Fruit fly (Drosophila melanogaster) whole organism, prepupa: ENCODE results near the gene Acph-1.

ENCODE experiments used
- Blimp-1 ChIP-seq: fragments of 200-800 bp; sonication (Bioruptor generic); optimal IDR thresholded peaks from 3 replicates; lab custom pipeline; 2017; ENCODE audit warnings: missing biosample characterization, missing genetic modification characterization, mild to moderate bottlenecking, moderate library complexity, missing genetic modification reagents
- CG10631 ChIP-seq: fragments of 200-800 bp; sonication (Bioruptor generic); optimal IDR thresholded peaks from 2 replicates; lab custom pipeline; 2016; ENCODE audit warnings: missing biosample characterization, missing genetic modification characterization
- CG10669 ChIP-seq: fragments of 200-800 bp; sonication (Bioruptor generic); optimal IDR thresholded peaks from 3 replicates; lab custom pipeline; 2018; ENCODE audit warnings: missing biosample characterization, mild to moderate bottlenecking, missing genetic modification characterization, moderate library complexity
- CG11902 ChIP-seq: fragments of 200-800 bp; sonication (Bioruptor generic); optimal IDR thresholded peaks from 3 replicates; lab custom pipeline; 2016; ENCODE audit warnings: missing biosample characterization, missing genetic modification characterization
- CG15336 ChIP-seq: fragments of 200-800 bp; sonication (Bioruptor generic); IDR thresholded peaks from 2 replicates; pipeline ENCODE4 v1.3.6; 2022; ENCODE audit warnings: missing biosample characterization, missing genetic modification characterization
- CG1621 ChIP-seq: fragments of 200-800 bp; sonication (Bioruptor generic); optimal IDR thresholded peaks from 3 replicates; lab custom pipeline; 2018; ENCODE audit warnings: missing biosample characterization, mild to moderate bottlenecking, missing genetic modification characterization
- CG3032 ChIP-seq: fragments of 200-800 bp; optimal IDR thresholded peaks from 2 replicates; lab custom pipeline; 2019; ENCODE audit warnings: missing biosample characterization, mild to moderate bottlenecking, missing genetic modification characterization, moderate library complexity
- CG31627 ChIP-seq: fragments of 200-800 bp; sonication (Bioruptor generic); optimal IDR thresholded peaks from 3 replicates; lab custom pipeline; 2016; ENCODE audit warnings: missing biosample characterization, missing genetic modification characterization
- CG34406 ChIP-seq: fragments of 200-800 bp; sonication (Bioruptor generic); optimal IDR thresholded peaks from 3 replicates; lab custom pipeline; 2016; ENCODE audit warnings: missing biosample characterization, missing genetic modification characterization
- CG6276 ChIP-seq: fragments of 200-800 bp; sonication (Bioruptor generic); optimal IDR thresholded peaks from 2 replicates; lab custom pipeline; 2017; ENCODE audit warnings: missing biosample characterization, mild to moderate bottlenecking, missing genetic modification characterization
- CG6808 ChIP-seq: fragments of 200-800 bp; sonication (Bioruptor generic); optimal IDR thresholded peaks from 3 replicates; lab custom pipeline; 2017; ENCODE audit warnings: missing biosample characterization, missing genetic modification characterization, mild to moderate bottlenecking, moderate library complexity, missing genetic modification reagents
- CG6854 ChIP-seq: fragments of 200-800 bp; sonication (Bioruptor generic); optimal IDR thresholded peaks from 2 replicates; lab custom pipeline; 2017; ENCODE audit warnings: missing biosample characterization, mild to moderate bottlenecking, missing genetic modification characterization
- CG7368 ChIP-seq: fragments of 200-800 bp; sonication (Bioruptor generic); optimal IDR thresholded peaks from 3 replicates; lab custom pipeline; 2016; ENCODE audit warnings: missing biosample characterization, missing genetic modification characterization
- CG8632 ChIP-seq: fragments of 200-800 bp; sonication (Bioruptor generic); optimal IDR thresholded peaks from 3 replicates; lab custom pipeline; 2016; ENCODE audit warnings: missing biosample characterization, missing genetic modification characterization
- Eip75B ChIP-seq: fragments of 200-800 bp; sonication (Bioruptor generic); optimal IDR thresholded peaks from 3 replicates; lab custom pipeline; 2016; ENCODE audit warnings: missing biosample characterization, missing genetic modification characterization
- Eip93F ChIP-seq: fragments of 200-800 bp; sonication (Bioruptor generic); optimal IDR thresholded peaks from 2 replicates; lab custom pipeline; 2016; ENCODE audit warnings: missing biosample characterization, mild to moderate bottlenecking, missing genetic modification characterization
- Hr38 ChIP-seq: sonication (Bioruptor generic); optimal IDR thresholded peaks from 2 replicates; lab custom pipeline; 2016; ENCODE audit warnings: missing biosample characterization, missing genetic modification characterization
- Hr4 ChIP-seq: fragments of 200-800 bp; sonication (Bioruptor generic); optimal IDR thresholded peaks from 3 replicates; lab custom pipeline; 2016; ENCODE audit warnings: missing biosample characterization, missing genetic modification characterization
- Lpt ChIP-seq: fragments of 200-800 bp; sonication (Bioruptor generic); optimal IDR thresholded peaks from 3 replicates; lab custom pipeline; 2016; ENCODE audit warnings: missing biosample characterization, missing genetic modification characterization
- Met ChIP-seq: fragments of 200-800 bp; sonication (Bioruptor generic); optimal IDR thresholded peaks from 3 replicates; lab custom pipeline; 2016; ENCODE audit warnings: missing biosample characterization, missing genetic modification characterization
- Smox ChIP-seq: fragments of 200-800 bp; sonication (Bioruptor generic); optimal IDR thresholded peaks from 3 replicates; lab custom pipeline; 2016; ENCODE audit warnings: missing biosample characterization, missing genetic modification characterization
- Sox102F ChIP-seq: fragments of 200-800 bp; sonication (Bioruptor generic); optimal IDR thresholded peaks from 2 replicates; lab custom pipeline; 2016; ENCODE audit warnings: missing biosample characterization, mild to moderate bottlenecking, missing genetic modification characterization
- Sox14 ChIP-seq: fragments of 200-800 bp; sonication (Bioruptor generic); optimal IDR thresholded peaks from 3 replicates; lab custom pipeline; 2016; ENCODE audit warnings: missing biosample characterization, missing genetic modification characterization
- achi ChIP-seq: fragments of 200-800 bp; sonication (Bioruptor generic); optimal IDR thresholded peaks from 3 replicates; lab custom pipeline; 2016; ENCODE audit warnings: missing biosample characterization, missing genetic modification characterization
- acj6 ChIP-seq: fragments of 200-800 bp; sonication (Bioruptor generic); optimal IDR thresholded peaks from 3 replicates; lab custom pipeline; 2016; ENCODE audit warnings: missing biosample characterization, missing genetic modification characterization
- cyc ChIP-seq: fragments of 200-800 bp; sonication (Bioruptor generic); optimal IDR thresholded peaks from 3 replicates; lab custom pipeline; 2016; ENCODE audit warnings: missing biosample characterization, missing genetic modification characterization
- dsx ChIP-seq: fragments of 200-800 bp; optimal IDR thresholded peaks from 3 replicates; lab custom pipeline; 2019; ENCODE audit warnings: missing biosample characterization, mild to moderate bottlenecking, missing genetic modification characterization, moderate library complexity; ENCODE audit not compliant: poor library complexity, severe bottlenecking
- esn ChIP-seq: fragments of 200-800 bp; sonication (Bioruptor generic); optimal IDR thresholded peaks from 2 replicates; lab custom pipeline; 2016; ENCODE audit warnings: missing biosample characterization, mild to moderate bottlenecking, missing genetic modification characterization, moderate library complexity
- fd59A ChIP-seq: fragments of 200-800 bp; sonication (Bioruptor generic); optimal IDR thresholded peaks from 2 replicates; lab custom pipeline; 2017; ENCODE audit warnings: missing biosample characterization, mild to moderate bottlenecking, missing genetic modification characterization, missing genetic modification reagents
- fkh ChIP-seq: fragments of 200-800 bp; sonication (Bioruptor generic); optimal IDR thresholded peaks from 3 replicates; lab custom pipeline; 2017; ENCODE audit warnings: missing biosample characterization, mild to moderate bottlenecking, missing genetic modification characterization, moderate library complexity
- lz ChIP-seq: fragments of 200-800 bp; sonication (Bioruptor generic); optimal IDR thresholded peaks from 3 replicates; lab custom pipeline; 2016; ENCODE audit warnings: missing biosample characterization, missing genetic modification characterization
- net ChIP-seq: fragments of 200-800 bp; sonication (Bioruptor generic); optimal IDR thresholded peaks from 3 replicates; lab custom pipeline; 2016; ENCODE audit warnings: missing biosample characterization, missing genetic modification characterization
- spab ChIP-seq: fragments of 200-800 bp; sonication (Bioruptor generic); optimal IDR thresholded peaks from 2 replicates; lab custom pipeline; 2017; ENCODE audit warnings: missing biosample characterization, mild to moderate bottlenecking, missing genetic modification characterization, missing genetic modification reagents
- vri ChIP-seq: fragments of 200-800 bp; sonication (Bioruptor generic); optimal IDR thresholded peaks from 3 replicates; lab custom pipeline; 2016; ENCODE audit warnings: missing biosample characterization, mild to moderate bottlenecking, missing genetic modification characterization

Acph-1 gene

dm6 chr3R:29993134-29993533 is at the start of gene Acph-1:
Gene Acph-1, minus strand, starts transcription at chr3R:29993411.
- TF ChIP-seq fkh (GFP tag; lab: Kevin White, UChicago) = peak; percentile 6
- peak; percentile 86 for TF ChIP-seq Sox14 (GFP tag; lab: Kevin White, UChicago)
- peak; percentile 1 for TF ChIP-seq CG1621 (tag; lab: Kevin White, UChicago)
- TF ChIP-seq Smox (GFP tag; lab: Kevin White, UChicago) = no peak
- TF ChIP-seq CG6808 (GFP tag; lab: Kevin White, UChicago) = no peak
- TF ChIP-seq fd59A (GFP tag; lab: Kevin White, UChicago) = no peak
- no peak for TF ChIP-seq Sox102F (GFP tag; lab: Kevin White, UChicago)
- TF ChIP-seq Met (GFP tag; lab: Kevin White, UChicago) = no peak
- no peak for TF ChIP-seq esn (GFP tag; lab: Kevin White, UChicago)
- no peak for TF ChIP-seq lz
- peak; percentile 33 for TF ChIP-seq Eip93F (GFP tag; lab: Kevin White, UChicago)

dm6 chr3R:30040879-30041278 is 47.7 kb upstream of the Acph-1 start:
- TF ChIP-seq CG11902 (GFP tag; lab: Kevin White, UChicago) (no peak), Blimp-1 (no peak), cyc (GFP tag; lab: Kevin White, UChicago) (no peak), CG10631 (no peak), spab (GFP tag; lab: Kevin White, UChicago) (no peak), CG6808 (GFP tag; lab: Kevin White, UChicago) (no peak), CG34406 (GFP tag; lab: Kevin White, UChicago) (no peak)
- TF ChIP-seq, all 60 proteins: peak for 0

DNA sequence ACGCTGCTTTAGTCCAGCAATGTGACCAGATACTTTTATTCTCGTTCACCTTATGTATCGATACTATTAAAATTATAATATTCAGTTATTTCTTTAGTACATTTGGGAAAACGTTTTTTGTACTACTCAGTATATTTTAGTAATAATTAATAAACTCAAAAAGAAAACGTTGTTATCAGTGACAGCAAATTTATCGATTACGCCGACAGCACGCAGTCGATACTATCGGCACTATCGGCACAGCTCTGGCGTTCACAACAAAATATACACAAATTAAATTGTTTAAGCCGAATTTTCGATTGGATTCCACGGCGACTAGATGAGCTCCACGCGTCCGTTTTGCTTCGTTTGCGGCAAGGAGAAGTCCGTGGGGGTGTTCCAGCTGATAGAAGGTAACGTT is 46.3 kb upstream of the Acph-1 start, which contains the start of the genes janA, Sry-alpha and Sry-beta:
Gene janA (minus strand): TSS at position 40 of the 400 bp plus-strand sequence.
Gene Sry-alpha (plus strand): TSS at position 226 of the 400 bp plus-strand sequence.
Gene Sry-beta (plus strand): TSS at position 226 of the 400 bp plus-strand sequence.
- no peak for TF ChIP-seq CG6854 (GFP tag; lab: Kevin White, UChicago)
- TF ChIP-seq Lpt = no peak
- TF ChIP-seq achi (GFP tag; lab: Kevin White, UChicago) = no peak
- TF ChIP-seq fkh (GFP tag; lab: Kevin White, UChicago) = no peak
- TF ChIP-seq CG7368 = no peak
- no peak for TF ChIP-seq Met (GFP tag; lab: Kevin White, UChicago)
- TF ChIP-seq CG31627 (GFP tag; lab: Kevin White, UChicago) = no peak
- TF ChIP-seq Hr4 (GFP tag; lab: Kevin White, UChicago) = no peak
- peak; percentile 45 for TF ChIP-seq esn (GFP tag; lab: Kevin White, UChicago)
- TF ChIP-seq CG8632 (GFP tag; lab: Kevin White, UChicago) = no peak
- TF ChIP-seq CG3032 = peak; percentile 18
- TF ChIP-seq net (GFP tag; lab: Kevin White, UChicago) = no peak
- TF ChIP-seq dsx (GFP tag; lab: Kevin White, UChicago) = peak; percentile 91

DNA sequence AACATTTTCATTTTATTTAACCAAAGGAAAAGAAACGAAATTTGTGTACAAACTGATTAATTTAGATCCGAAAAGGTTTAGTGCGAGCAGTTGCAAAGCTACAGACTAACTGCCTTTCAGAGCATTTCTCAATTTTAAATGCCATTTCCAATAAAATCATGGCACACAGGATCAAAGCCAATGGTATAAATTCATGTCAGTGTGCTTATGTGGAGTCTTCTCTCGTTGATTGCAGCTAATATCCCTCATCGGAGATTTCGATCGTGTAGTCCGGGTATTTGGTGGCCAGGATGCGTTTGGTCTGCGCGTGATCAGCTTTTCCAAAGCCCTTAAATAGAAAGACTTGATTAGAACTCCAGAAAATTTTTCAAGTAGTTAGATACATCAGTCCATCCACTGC is 45.4 kb upstream of the Acph-1 start, which contains the start of gene janB:
Gene janB (minus strand): TSS at position 101 of the 400 bp plus-strand sequence.
- TF ChIP-seq CG6276 (GFP tag; lab: Kevin White, UChicago) (no peak), Eip75B (GFP tag; lab: Kevin White, UChicago) (no peak), Smox (GFP tag; lab: Kevin White, UChicago) (no peak), net (GFP tag; lab: Kevin White, UChicago) (no peak), acj6 (no peak), Met (GFP tag; lab: Kevin White, UChicago) (no peak), CG10669 (GFP tag; lab: Kevin White, UChicago) (no peak), CG3032 (no peak), CG6808 (GFP tag; lab: Kevin White, UChicago) (no peak), CG1621 (tag; lab: Kevin White, UChicago) (no peak), Hr38 (GFP tag; lab: Kevin White, UChicago) (no peak), CG11902 (GFP tag; lab: Kevin White, UChicago) (no peak), vri (no peak), dsx (GFP tag; lab: Kevin White, UChicago) (no peak), CG15336 (GFP tag; lab: Robert Waterston, UW) (no peak)
